Worm (Caenorhabditis elegans): ENCODE data around the gene clec-231.
"Not testable (repeated sequence)": the region's sequence is repeated elsewhere in the genome, so short reads cannot be mapped to it uniquely, and the experiment has no call there.

clec-231 gene

ce11 chrV:15380857-15381256 is 30.3 kb upstream of the clec-231 start, which contains the start of gene dhs-23:
TSS of gene dhs-23 (plus strand) at chrV:15381219.
- TF ChIP-seq ref-1 (GFP tag; conservative IDR thresholded peaks at IDR 0.05) (no peak), ztf-29 (GFP tag; IDR thresholded peaks at IDR 0.05) (no peak), T22C8.4 (GFP tag; IDR thresholded peaks at IDR 0.05) (no peak), cog-1 (tag; optimal IDR thresholded peaks at IDR 0.05) (no peak), klf-2 (GFP tag; conservative IDR thresholded peaks at IDR 0.05) (no peak), ztf-23 (GFP tag; IDR thresholded peaks at IDR 0.05) (no peak), tab-1 (GFP tag; IDR thresholded peaks at IDR 0.05) (no peak), flt-1 (GFP tag; IDR thresholded peaks at IDR 0.05) (no peak), med-1 (GFP tag; optimal IDR thresholded peaks at IDR 0.05; ENCODE audit: insufficient read depth) (no peak)

- TF ChIP-seq med-1 (GFP tag; optimal IDR thresholded peaks at IDR 0.05; ENCODE audit: insufficient read depth), result no peak
- TF ChIP-seq ztf-23 (GFP tag; IDR thresholded peaks at IDR 0.05), result no peak
- TF ChIP-seq T22C8.4 (GFP tag; IDR thresholded peaks at IDR 0.05), result no peak
- no peak for TF ChIP-seq cog-1 (tag; optimal IDR thresholded peaks at IDR 0.05)
- TF ChIP-seq flt-1 (GFP tag; IDR thresholded peaks at IDR 0.05), result no peak
- TF ChIP-seq tab-1 (GFP tag; IDR thresholded peaks at IDR 0.05), result no peak
- TF ChIP-seq ref-1 (GFP tag; conservative IDR thresholded peaks at IDR 0.05), result no peak
Observed at ce11 chrV:15379817-15380216, 29.3 kb upstream of the clec-231 start, which contains the start of gene srh-251. TSS of gene srh-251 (minus strand) at chrV:15379917.

ce11 chrV:15377903-15378302 is 27.4 kb upstream of the clec-231 start, which contains the start of gene srh-122:
TSS of gene srh-122 (minus strand) at chrV:15378003.
- TF ChIP-seq ztf-23 (GFP tag; IDR thresholded peaks at IDR 0.05) (no peak), T22C8.4 (GFP tag; IDR thresholded peaks at IDR 0.05) (no peak), med-1 (GFP tag; optimal IDR thresholded peaks at IDR 0.05; ENCODE audit: insufficient read depth) (no peak), flt-1 (GFP tag; IDR thresholded peaks at IDR 0.05) (no peak), tab-1 (GFP tag; IDR thresholded peaks at IDR 0.05) (no peak), klf-2 (GFP tag; conservative IDR thresholded peaks at IDR 0.05) (no peak), cog-1 (tag; optimal IDR thresholded peaks at IDR 0.05) (no peak), ztf-29 (GFP tag; IDR thresholded peaks at IDR 0.05) (no peak), ref-1 (GFP tag; conservative IDR thresholded peaks at IDR 0.05) (no peak)

- TF ChIP-seq cog-1 (tag; optimal IDR thresholded peaks at IDR 0.05) (no peak), T22C8.4 (GFP tag; IDR thresholded peaks at IDR 0.05) (no peak), ztf-29 (GFP tag; IDR thresholded peaks at IDR 0.05) (no peak), ref-1 (GFP tag; conservative IDR thresholded peaks at IDR 0.05) (no peak), flt-1 (GFP tag; IDR thresholded peaks at IDR 0.05) (no peak), ztf-23 (GFP tag; IDR thresholded peaks at IDR 0.05) (no peak)
Observed at ce11 chrV:15376223-15376622, 25.7 kb upstream of the clec-231 start, which contains the start of gene srh-52. TSS of gene srh-52 (minus strand) at chrV:15376323.

ce11 chrV:15369707-15370106 is 19.2 kb upstream of the clec-231 start, which contains the start of gene nhr-269:
TSS of gene nhr-269 (minus strand) at chrV:15369807.
- TF ChIP-seq cog-1 (tag; optimal IDR thresholded peaks at IDR 0.05) (no peak), flt-1 (GFP tag; IDR thresholded peaks at IDR 0.05) (no peak), ztf-23 (GFP tag; IDR thresholded peaks at IDR 0.05) (no peak), tab-1 (GFP tag; IDR thresholded peaks at IDR 0.05) (no peak), T22C8.4 (GFP tag; IDR thresholded peaks at IDR 0.05) (no peak), ref-1 (GFP tag; conservative IDR thresholded peaks at IDR 0.05) (no peak), klf-2 (GFP tag; conservative IDR thresholded peaks at IDR 0.05) (no peak), ztf-29 (GFP tag; IDR thresholded peaks at IDR 0.05) (no peak), med-1 (GFP tag; optimal IDR thresholded peaks at IDR 0.05; ENCODE audit: insufficient read depth) (no peak)

ce11 chrV:15367770-15368169 is 17.3 kb upstream of the clec-231 start:
- TF ChIP-seq T22C8.4 (GFP tag; IDR thresholded peaks at IDR 0.05) (no peak), ztf-23 (GFP tag; IDR thresholded peaks at IDR 0.05) (no peak)

ce11 chrV:15361412-15361811 is 10.9 kb upstream of the clec-231 start, which contains the start of gene ech-1.1:
TSS of gene ech-1.1 (minus strand) at chrV:15361512.
- TF ChIP-seq cog-1 (tag; optimal IDR thresholded peaks at IDR 0.05); flt-1 (GFP tag; IDR thresholded peaks at IDR 0.05); ztf-29 (GFP tag; IDR thresholded peaks at IDR 0.05): not testable (repeated sequence)

- TF ChIP-seq tab-1 (GFP tag; IDR thresholded peaks at IDR 0.05), result no peak
- TF ChIP-seq ztf-29 (GFP tag; IDR thresholded peaks at IDR 0.05), result no peak
Observed at ce11 chrV:15354648-15355047, 4.1 kb upstream of the clec-231 start, which contains the start of gene C29F3.7. TSS of gene C29F3.7 (plus strand) at chrV:15354901.

ce11 chrV:15352376-15352775 is 1.9 kb upstream of the clec-231 start, which contains the start of gene srx-58:
TSS of gene srx-58 (plus strand) at chrV:15352676.
- TF ChIP-seq klf-2 (GFP tag; conservative IDR thresholded peaks at IDR 0.05) (no peak), ztf-23 (GFP tag; IDR thresholded peaks at IDR 0.05) (no peak), ref-1 (GFP tag; conservative IDR thresholded peaks at IDR 0.05) (no peak), med-1 (GFP tag; optimal IDR thresholded peaks at IDR 0.05; ENCODE audit: insufficient read depth) (no peak), flt-1 (GFP tag; IDR thresholded peaks at IDR 0.05) (no peak)

ce11 chrV:15349044-15349443 is 1.5 kb downstream of the clec-231 start, which contains the start of gene clec-230:
TSS of gene clec-230 (minus strand) at chrV:15349144.
- no peak for TF ChIP-seq ref-1 (GFP tag; conservative IDR thresholded peaks at IDR 0.05)
- no peak for TF ChIP-seq ztf-29 (GFP tag; IDR thresholded peaks at IDR 0.05)
- no peak for TF ChIP-seq T22C8.4 (GFP tag; IDR thresholded peaks at IDR 0.05)
- TF ChIP-seq ztf-23 (GFP tag; IDR thresholded peaks at IDR 0.05), result no peak

- TF ChIP-seq ztf-29 (GFP tag; IDR thresholded peaks at IDR 0.05) (no peak), flt-1 (GFP tag; IDR thresholded peaks at IDR 0.05) (no peak), med-1 (GFP tag; optimal IDR thresholded peaks at IDR 0.05; ENCODE audit: insufficient read depth) (no peak), ztf-23 (GFP tag; IDR thresholded peaks at IDR 0.05) (no peak), tab-1 (GFP tag; IDR thresholded peaks at IDR 0.05) (no peak), klf-2 (GFP tag; conservative IDR thresholded peaks at IDR 0.05) (no peak), cog-1 (tag; optimal IDR thresholded peaks at IDR 0.05) (no peak), ref-1 (GFP tag; conservative IDR thresholded peaks at IDR 0.05) (no peak), T22C8.4 (GFP tag; IDR thresholded peaks at IDR 0.05) (no peak)
Observed at ce11 chrV:15347292-15347691, 3.2 kb downstream of the clec-231 start, which contains the start of gene C29F3.3. TSS of gene C29F3.3 (minus strand) at chrV:15347392.

All from whole organism, midembryonic.